Fruit fly (Drosophila melanogaster) ovary, adult (tissue): ENCODE results near the gene opm.
A peak's percentile ranks its signal among the peaks of the same experiment; 100 is the strongest.

ENCODE experiments used
- CG17801 ChIP-seq: fragments of 200-800 bp; optimal IDR thresholded peaks from 2 replicates; lab custom pipeline; 2019; ENCODE audit warnings: missing biosample characterization, mild to moderate bottlenecking, missing genetic modification characterization, moderate library complexity; ENCODE audit not compliant: partially characterized antibody

Gene opm

DNA sequence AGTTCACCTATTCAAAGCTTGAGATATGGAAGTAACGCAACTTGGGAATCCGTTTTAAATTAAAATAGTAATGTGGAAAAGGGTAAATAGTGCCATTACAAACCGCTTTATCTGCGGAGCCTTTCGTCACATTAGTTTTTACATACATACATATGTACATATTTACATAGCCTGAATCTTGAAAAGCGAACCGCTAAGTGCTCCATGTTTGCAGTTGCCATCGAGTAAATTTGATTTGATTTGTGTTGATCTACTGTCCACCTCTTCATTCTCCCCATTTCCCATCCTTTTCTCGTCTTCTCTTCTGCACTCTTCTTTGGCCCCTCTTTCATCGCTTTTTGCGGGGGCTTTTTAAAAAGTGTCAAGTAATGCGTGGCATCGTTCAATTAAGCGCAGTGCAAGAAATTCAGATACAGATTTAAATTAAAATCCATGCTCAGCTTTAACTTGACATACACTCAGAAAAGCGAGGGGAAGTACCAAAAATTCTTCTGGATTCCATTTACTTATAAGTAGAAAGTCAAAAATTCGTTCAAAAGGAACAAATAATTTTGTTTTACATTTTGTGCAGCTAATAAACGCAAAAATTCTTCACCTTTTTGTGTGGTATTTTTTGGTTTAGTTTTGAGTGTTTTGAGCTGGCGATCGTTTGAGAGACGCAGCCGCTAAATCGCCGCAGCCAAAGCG lies 23.1 kb downstream of the opm start:
- TF ChIP-seq CG17801 (GFP tag; lab: Kevin White, UChicago), result peak; percentile 11

DNA sequence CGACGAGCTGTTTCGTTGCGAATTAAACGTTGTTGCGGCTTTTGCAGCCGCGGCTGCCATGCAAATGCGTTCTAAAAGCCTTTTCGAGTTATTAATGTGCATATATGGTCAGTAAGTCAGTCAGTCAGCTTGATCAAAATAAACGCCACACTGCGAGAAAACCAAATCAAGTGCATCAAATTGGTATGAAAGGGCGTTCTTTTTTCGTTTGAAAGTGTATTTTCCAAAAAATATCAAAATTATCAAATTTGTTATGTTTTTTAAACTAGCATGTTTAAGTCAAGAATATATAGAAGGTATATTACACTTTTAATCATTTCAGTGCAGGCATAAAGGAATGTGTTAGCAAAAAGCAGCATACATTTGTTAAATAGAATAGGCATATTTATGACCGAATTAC lies 23.7 kb downstream of the opm start:
- TF ChIP-seq CG17801 (GFP tag; lab: Kevin White, UChicago), result peak; percentile 30

DNA sequence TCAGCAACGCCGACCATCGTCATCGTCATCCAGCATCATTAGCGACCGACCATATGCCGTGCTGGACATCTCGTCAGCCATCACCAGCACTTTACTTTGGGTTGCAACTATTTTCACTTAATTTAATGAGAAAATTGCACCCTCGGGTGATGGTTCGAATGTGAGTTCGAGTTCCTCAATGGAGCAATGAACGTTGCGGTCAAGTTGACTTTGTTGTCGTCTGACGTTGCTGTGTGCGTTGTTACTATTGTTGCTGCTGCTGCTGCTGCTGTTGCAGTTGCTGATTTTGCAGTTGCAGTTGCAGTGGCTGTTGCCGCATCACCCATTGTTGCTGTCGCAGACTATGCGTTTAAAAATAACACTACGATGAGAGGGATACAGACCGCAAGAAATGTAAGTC lies 36.4 kb downstream of the opm start:
- no peak for TF ChIP-seq CG17801 (GFP tag; lab: Kevin White, UChicago)

DNA sequence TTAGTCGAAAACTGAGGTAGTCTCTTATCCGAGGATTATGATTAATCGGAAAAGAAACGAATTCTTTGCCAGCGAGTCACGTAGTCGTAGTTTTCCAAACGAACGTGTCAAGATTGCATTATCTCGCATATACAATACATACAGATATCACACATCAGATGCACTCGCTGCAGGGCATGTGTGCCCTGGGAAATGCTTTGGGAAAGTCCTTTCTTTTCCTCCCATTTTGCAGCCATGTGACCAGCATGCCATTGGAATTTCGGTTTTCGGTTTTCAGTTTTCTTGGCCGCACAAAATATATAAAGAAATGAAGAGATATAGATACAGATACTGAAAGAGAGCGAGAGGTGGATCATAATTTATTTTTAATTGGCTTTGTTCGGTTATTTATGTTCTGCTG lies 38.1 kb downstream of the opm start:
- TF ChIP-seq CG17801 (GFP tag; lab: Kevin White, UChicago), result no peak

DNA sequence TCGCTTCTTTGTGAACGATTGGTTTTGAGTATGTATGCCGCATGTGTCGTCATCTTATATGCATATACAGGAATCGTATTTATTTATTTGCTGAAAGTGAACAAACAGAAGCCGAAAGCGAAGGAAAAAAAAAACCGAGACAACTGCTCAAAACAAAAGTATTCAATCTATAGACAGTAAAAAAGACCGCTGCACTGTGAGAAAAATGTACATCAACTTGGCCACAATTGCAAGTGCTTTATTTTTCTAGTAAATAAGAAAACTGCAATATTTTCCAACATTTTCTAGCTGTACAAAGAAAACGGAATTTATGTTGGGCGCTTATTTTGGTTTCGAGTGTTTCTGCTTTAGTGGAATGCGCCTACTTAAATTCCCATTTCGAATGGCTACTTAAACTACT lies 39.3 kb downstream of the opm start:
- TF ChIP-seq CG17801 (GFP tag; lab: Kevin White, UChicago), result no peak

DNA sequence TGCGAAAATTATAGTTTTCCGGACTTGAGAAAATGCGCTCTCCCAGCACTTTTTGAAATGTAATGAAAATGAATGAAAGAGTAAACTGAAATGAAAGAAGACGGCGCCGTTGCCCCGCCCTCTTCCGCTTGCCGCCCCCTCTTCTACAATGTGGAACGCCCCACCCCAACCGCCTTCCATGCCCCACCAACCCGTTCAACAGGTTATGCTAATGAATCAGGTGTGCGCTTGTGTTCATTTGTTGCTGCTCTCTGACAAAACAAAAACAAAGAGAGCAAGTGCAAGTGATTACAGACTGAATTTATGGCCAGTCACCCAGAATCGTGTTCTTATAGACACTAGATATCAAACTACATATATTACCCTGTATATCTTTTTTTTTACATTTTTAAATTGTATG lies 40.5 kb downstream of the opm start:
- TF ChIP-seq CG17801 (GFP tag; lab: Kevin White, UChicago), result no peak

DNA sequence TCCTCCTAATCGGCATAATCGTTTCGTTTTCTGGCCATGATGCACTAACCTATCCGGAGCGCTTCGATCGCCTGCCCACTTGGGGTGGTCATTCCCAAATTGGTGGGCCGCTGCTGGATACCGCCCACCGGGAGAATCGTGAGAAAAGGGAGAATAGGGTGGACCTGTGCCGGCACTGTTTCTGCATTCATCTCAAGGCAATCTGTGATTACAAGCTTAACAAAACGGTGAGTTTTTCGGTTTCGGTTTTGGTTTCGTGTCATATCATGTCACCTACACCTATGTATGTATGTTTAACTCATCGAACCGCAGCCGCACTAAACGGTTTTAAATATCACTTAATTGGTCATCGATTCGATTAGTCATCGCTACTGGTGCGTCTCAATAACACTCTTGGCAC lies 41.5 kb downstream of the opm start:
- no peak for TF ChIP-seq CG17801 (GFP tag; lab: Kevin White, UChicago)

DNA sequence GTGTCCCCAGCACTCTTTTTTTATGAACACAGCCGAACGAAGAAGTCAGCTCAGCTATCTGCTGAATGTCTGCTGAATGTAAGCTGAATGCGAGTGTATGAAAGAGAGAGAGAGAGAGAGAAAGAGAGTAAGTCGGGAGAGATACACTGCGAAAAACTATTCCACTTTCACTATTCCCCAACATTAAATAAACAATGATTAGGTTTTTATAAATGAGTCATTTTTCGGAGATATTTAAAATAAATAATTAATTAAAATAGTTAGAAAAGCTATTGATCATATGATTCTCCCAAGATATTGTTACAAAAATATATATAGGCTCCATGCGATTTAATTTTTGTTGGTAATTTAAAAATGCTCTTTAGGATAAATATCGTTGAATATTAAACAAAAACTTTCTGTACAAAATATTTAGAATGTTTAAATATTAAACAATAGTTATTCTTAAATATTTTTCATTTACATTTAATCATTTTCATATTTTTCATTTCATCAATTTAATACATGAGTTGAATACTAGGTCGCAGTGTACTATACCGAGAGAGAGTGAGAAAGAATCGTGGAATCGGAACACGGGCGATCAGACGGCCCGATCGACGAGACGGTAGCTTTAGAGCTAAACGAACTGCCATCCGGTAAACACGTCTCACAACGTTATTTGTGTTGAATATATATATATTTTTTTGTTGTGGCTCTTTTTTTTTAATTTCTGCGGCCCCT lies 42.2 kb downstream of the opm start, which contains the start of gene be:
Gene be, plus strand, starts transcription at position 611 of the 720 bp plus-strand sequence.
- TF ChIP-seq CG17801 (GFP tag; lab: Kevin White, UChicago), result peak; percentile 40

DNA sequence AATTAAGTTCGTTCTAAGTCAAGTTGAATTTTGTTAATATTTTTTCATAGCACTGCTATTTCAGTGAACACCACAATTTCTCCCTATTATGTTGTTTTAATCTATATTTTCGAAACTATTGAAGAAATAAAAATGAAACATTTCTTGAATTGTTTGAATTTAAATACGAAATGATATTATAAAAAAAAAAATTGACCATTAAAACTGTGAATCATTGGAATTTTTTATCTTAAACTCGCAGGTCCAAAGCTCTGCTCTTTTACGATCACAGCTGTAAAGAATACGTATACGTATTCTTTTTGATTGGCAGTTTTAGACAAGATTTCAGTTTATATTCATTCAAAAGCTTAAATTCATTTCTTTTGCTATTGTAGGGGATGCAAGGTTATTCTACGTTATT lies 42.8 kb downstream of the opm start:
- TF ChIP-seq CG17801 (GFP tag; lab: Kevin White, UChicago), result no peak

DNA sequence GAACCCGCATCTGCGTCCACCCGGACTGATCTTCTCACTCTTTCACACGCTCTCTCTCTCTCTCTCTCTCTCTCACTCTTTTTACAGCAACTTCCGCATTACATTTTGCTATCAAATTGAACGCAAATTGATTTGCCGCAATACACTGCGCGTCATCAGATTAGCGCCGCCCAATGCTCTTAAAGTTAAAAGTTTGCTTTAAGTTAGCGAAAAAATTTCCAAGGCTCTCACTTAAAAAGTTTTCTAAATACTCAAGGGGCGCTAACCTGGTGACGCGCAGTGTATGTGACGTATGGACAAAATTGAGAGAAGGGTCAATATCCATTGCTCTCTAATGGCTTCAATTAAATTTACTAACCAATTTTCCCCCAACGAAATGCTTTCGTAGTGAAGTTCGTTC lies 44.0 kb downstream of the opm start:
- peak; percentile 20 for TF ChIP-seq CG17801 (GFP tag; lab: Kevin White, UChicago)

DNA sequence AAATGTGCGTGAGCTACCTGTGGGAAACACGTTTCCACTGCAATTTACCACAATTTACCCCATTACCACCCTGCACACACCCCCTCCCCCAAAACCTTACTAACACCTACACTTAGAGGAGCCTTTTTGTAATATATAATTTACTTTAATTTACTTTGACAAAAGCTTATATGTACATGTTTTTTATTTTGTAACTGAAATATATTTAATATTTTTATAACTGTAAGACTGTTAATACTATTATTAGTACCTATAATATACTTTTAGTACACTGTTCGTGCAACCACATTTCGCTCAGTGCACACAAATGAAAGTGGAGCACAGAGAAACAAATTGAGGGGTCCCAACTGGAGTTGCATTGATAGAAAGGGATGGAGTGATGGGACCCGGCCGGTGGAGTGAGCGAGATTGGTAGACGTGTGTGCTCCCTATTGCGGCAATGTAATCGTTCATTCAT lies 45.2 kb downstream of the opm start:
- TF ChIP-seq CG17801 (GFP tag; lab: Kevin White, UChicago), result no peak

DNA sequence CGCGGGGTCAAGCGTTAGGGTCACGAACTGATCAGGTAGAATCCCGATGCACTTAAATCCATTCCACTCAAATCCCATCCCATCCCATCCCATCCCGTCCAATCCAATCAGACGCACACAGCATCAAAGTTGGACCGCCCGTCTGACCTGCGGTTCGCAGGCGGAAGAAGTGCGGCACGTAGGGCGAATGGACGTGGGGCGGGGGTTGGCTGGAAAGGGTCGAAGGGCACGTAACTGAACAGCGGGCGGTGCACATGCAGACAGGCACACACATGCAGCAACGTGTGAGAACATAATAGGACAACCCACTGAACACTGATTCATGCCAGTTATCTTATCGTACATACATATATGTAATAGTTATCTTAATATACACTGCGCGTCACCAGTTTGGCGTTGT lies 46.8 kb downstream of the opm start:
- no peak for TF ChIP-seq CG17801 (GFP tag; lab: Kevin White, UChicago)
